Worm (Caenorhabditis elegans) whole organism, young adult: ENCODE results near the gene grd-3.

Experiments
- B0336.3 ChIP-seq: fragments of 200-800 bp; sonication (Bioruptor generic); IDR thresholded peaks from 2 replicates; pipeline ENCODE4 v1.3.6; 2022; ENCODE audit warnings: missing genetic modification characterization, missing compliant biosample characterization
- D2030.7 ChIP-seq: fragments of 200-800 bp; sonication (Bioruptor generic); IDR thresholded peaks from 2 replicates; pipeline ENCODE4 v1.3.6; 2022; ENCODE audit warnings: missing genetic modification reagents, missing genetic modification characterization, missing compliant biosample characterization
- F33H1.4 ChIP-seq: fragments of 200-800 bp; sonication (Bioruptor generic); IDR thresholded peaks from 2 replicates; pipeline ENCODE4 v1.3.6; 2022; ENCODE audit warnings: missing genetic modification reagents, missing genetic modification characterization, missing compliant biosample characterization
- F39B2.1 ChIP-seq: fragments of 200-800 bp; sonication (Bioruptor generic); IDR thresholded peaks from 2 replicates; pipeline ENCODE4 v1.3.6; 2022; ENCODE audit warnings: missing genetic modification reagents, missing genetic modification characterization, missing compliant biosample characterization
- F49E8.2 ChIP-seq: sonication (generic microtip); optimal IDR thresholded peaks from 3 replicates; lab custom pipeline; 2017; ENCODE audit warnings: missing genetic modification characterization, mild to moderate bottlenecking, missing compliant biosample characterization, antibody characterized with exemption, moderate library complexity; ENCODE audit not compliant: insufficient read depth
- F57C9.4 ChIP-seq: sonication (generic microtip); optimal IDR thresholded peaks from 2 replicates; lab custom pipeline; 2017; ENCODE audit warnings: mild to moderate bottlenecking, missing genetic modification characterization, missing compliant biosample characterization
- K11D2.4 ChIP-seq: fragments of 200-800 bp; sonication (Bioruptor generic); IDR thresholded peaks from 2 replicates; pipeline ENCODE4 v1.3.6; 2022; ENCODE audit warnings: missing genetic modification reagents, missing genetic modification characterization, missing compliant biosample characterization
- K12H6.12 ChIP-seq: fragments of 200-800 bp; sonication (Bioruptor generic); optimal IDR thresholded peaks from 2 replicates; lab custom pipeline; 2018; ENCODE audit warnings: mild to moderate bottlenecking, missing genetic modification characterization, missing compliant biosample characterization
- T26A5.8 ChIP-seq: sonication (generic microtip); optimal IDR thresholded peaks from 2 replicates; lab custom pipeline; 2016; ENCODE audit warnings: missing genetic modification characterization, missing compliant biosample characterization
- aptf-2 ChIP-seq: fragments of 200-800 bp; sonication (Bioruptor generic); conservative IDR thresholded peaks from 2 replicates; pipeline ENCODE4 v1.3.6; 2022; ENCODE audit warnings: missing genetic modification reagents, missing genetic modification characterization, missing compliant biosample characterization
- atf-7 ChIP-seq: sonication (generic microtip); optimal IDR thresholded peaks from 2 replicates; lab custom pipeline; 2017; ENCODE audit warnings: mild to moderate bottlenecking, missing genetic modification characterization, missing compliant biosample characterization
- attf-3 ChIP-seq: fragments of 200-800 bp; sonication (Bioruptor generic); conservative IDR thresholded peaks from 2 replicates; pipeline ENCODE4 v1.3.6; 2022; ENCODE audit warnings: missing genetic modification reagents, missing genetic modification characterization, missing compliant biosample characterization
- cebp-1 ChIP-seq, 2 experiments: fragments of 200-800 bp in 1 of 2; sonication (Bioruptor generic) in 1 of 2; sonication (generic microtip) in 1 of 2; IDR thresholded peaks in 1 of 2; optimal IDR thresholded peaks in 1 of 2; 2 replicates each; pipeline versions ENCODE4 v1.3.6 to Lab custom; 2017 to 2022; ENCODE audit warnings: missing compliant biosample characterization in 2 of 2, missing genetic modification characterization in 2 of 2, mild to moderate bottlenecking in 1 of 2, missing genetic modification reagents in 1 of 2, moderate library complexity in 1 of 2
- ceh-27 ChIP-seq: fragments of 200-800 bp; sonication (Bioruptor generic); optimal IDR thresholded peaks from 2 replicates; lab custom pipeline; 2018; ENCODE audit warnings: mild to moderate bottlenecking, missing genetic modification characterization, moderate library complexity, missing compliant biosample characterization
- ceh-40 ChIP-seq: fragments of 200-800 bp; sonication (Bioruptor generic); IDR thresholded peaks from 2 replicates; pipeline ENCODE4 v1.3.6; 2022; ENCODE audit warnings: missing genetic modification characterization, missing compliant biosample characterization
- dox-1 ChIP-seq: fragments of 200-800 bp; sonication (Bioruptor generic); IDR thresholded peaks from 2 replicates; pipeline ENCODE4 v1.3.6; 2022; ENCODE audit warnings: missing genetic modification reagents, missing genetic modification characterization, missing compliant biosample characterization
- dpl-1 ChIP-seq: fragments of 150-350 bp; optimal IDR thresholded peaks from 2 replicates; lab custom pipeline; 2014; ENCODE audit warnings: missing biosample characterization, missing genetic modification reagents, missing genetic modification characterization
- egl-18 ChIP-seq: fragments of 200-800 bp; sonication (Bioruptor generic); IDR thresholded peaks from 2 replicates; pipeline ENCODE4 v1.3.6; 2022; ENCODE audit warnings: missing genetic modification reagents, missing genetic modification characterization, missing compliant biosample characterization
- fkh-3 ChIP-seq: sonication (generic microtip); optimal IDR thresholded peaks from 2 replicates; lab custom pipeline; 2016; ENCODE audit warnings: mild to moderate bottlenecking, missing genetic modification characterization, missing compliant biosample characterization
- gei-17 ChIP-seq: fragments of 200-800 bp; sonication (Bioruptor generic); optimal IDR thresholded peaks from 2 replicates; lab custom pipeline; 2018; ENCODE audit warnings: mild to moderate bottlenecking, missing genetic modification characterization, missing compliant biosample characterization
- him-1 ChIP-seq: sonication (generic microtip); optimal IDR thresholded peaks from 2 replicates; lab custom pipeline; 2016; ENCODE audit warnings: missing genotype, missing genetic modification reagents, missing genetic modification characterization, missing compliant biosample characterization
- hmg-20 ChIP-seq: fragments of 200-800 bp; sonication (Bioruptor generic); IDR thresholded peaks from 2 replicates; pipeline ENCODE4 v1.3.6; 2022; ENCODE audit warnings: missing genetic modification reagents, missing genetic modification characterization, missing compliant biosample characterization
- lin-35 ChIP-seq, 3 experiments: fragments of 150-350 bp in 2 of 3; sonication (generic microtip) in 1 of 3; optimal IDR thresholded peaks; 2 replicates each; lab custom pipeline; 2014 to 2018; ENCODE audit warnings: missing biosample characterization in 3 of 3, missing genetic modification characterization in 3 of 3, missing genetic modification reagents in 3 of 3
- lin-54 ChIP-seq: fragments of 200-800 bp; sonication (Bioruptor generic); optimal IDR thresholded peaks from 2 replicates; lab custom pipeline; 2018; ENCODE audit warnings: mild to moderate bottlenecking, missing genetic modification characterization, missing compliant biosample characterization
- lsl-1 ChIP-seq: fragments of 200-800 bp; sonication (Bioruptor generic); optimal IDR thresholded peaks from 2 replicates; lab custom pipeline; 2018; ENCODE audit warnings: mild to moderate bottlenecking, missing genetic modification characterization, moderate library complexity, missing compliant biosample characterization
- madf-8 ChIP-seq: fragments of 200-800 bp; sonication (Bioruptor generic); conservative IDR thresholded peaks from 2 replicates; pipeline ENCODE4 v1.3.6; 2022; ENCODE audit warnings: missing genetic modification reagents, missing genetic modification characterization, missing compliant biosample characterization
- mes-4 ChIP-seq: sonication (generic microtip); optimal IDR thresholded peaks from 2 replicates; lab custom pipeline; 2016; ENCODE audit warnings: missing genotype, missing genetic modification characterization, missing compliant biosample characterization
- nhr-90 ChIP-seq: sonication (generic microtip); optimal IDR thresholded peaks from 2 replicates; lab custom pipeline; 2016; ENCODE audit warnings: missing genotype, mild to moderate bottlenecking, missing genetic modification characterization, missing compliant biosample characterization
- pbrm-1 ChIP-seq: fragments of 200-800 bp; sonication (Bioruptor generic); IDR thresholded peaks from 2 replicates; pipeline ENCODE4 v1.3.6; 2022; ENCODE audit warnings: missing genetic modification reagents, missing genetic modification characterization, missing compliant biosample characterization
- rec-8 ChIP-seq, 2 experiments: sonication (generic microtip); optimal IDR thresholded peaks; 2 replicates each; lab custom pipeline; 2016; ENCODE audit warnings: mild to moderate bottlenecking in 2 of 2, missing genetic modification characterization in 2 of 2, missing genetic modification reagents in 2 of 2, missing genotype in 2 of 2, missing biosample characterization in 1 of 2, missing compliant biosample characterization in 1 of 2, moderate library complexity in 1 of 2
- rpc-1 ChIP-seq, 2 experiments: fragments of 150-350 bp in 1 of 2; sonication (generic microtip) in 1 of 2; optimal IDR thresholded peaks; 2 replicates each; lab custom pipeline; 2014 to 2018; ENCODE audit warnings: missing biosample characterization in 1 of 2, missing genetic modification characterization in 1 of 2, missing genetic modification reagents in 1 of 2, missing genotype in 1 of 2
- somi-1 ChIP-seq: fragments of 200-800 bp; sonication (Bioruptor generic); optimal IDR thresholded peaks from 2 replicates; lab custom pipeline; 2018; ENCODE audit warnings: mild to moderate bottlenecking, missing genetic modification characterization, missing compliant biosample characterization
- sptf-2 ChIP-seq: fragments of 200-800 bp; sonication (Bioruptor generic); optimal IDR thresholded peaks from 2 replicates; lab custom pipeline; 2018; ENCODE audit warnings: mild to moderate bottlenecking, missing genetic modification characterization, missing compliant biosample characterization
- unc-62 ChIP-seq: fragments of 150-350 bp; optimal IDR thresholded peaks from 2 replicates; lab custom pipeline; 2014; ENCODE audit warnings: missing biosample characterization, missing genetic modification reagents, missing genetic modification characterization
- ztf-18 ChIP-seq: sonication (generic microtip); optimal IDR thresholded peaks from 2 replicates; lab custom pipeline; 2016; ENCODE audit warnings: missing genotype, mild to moderate bottlenecking, missing genetic modification characterization, missing compliant biosample characterization
- ztf-26 ChIP-seq: sonication (generic microtip); optimal IDR thresholded peaks from 2 replicates; lab custom pipeline; 2017; ENCODE audit warnings: missing genetic modification characterization, missing compliant biosample characterization
- ztf-3 ChIP-seq: fragments of 200-800 bp; sonication (Bioruptor generic); optimal IDR thresholded peaks from 2 replicates; lab custom pipeline; 2018; ENCODE audit warnings: mild to moderate bottlenecking, missing genetic modification characterization, missing compliant biosample characterization
- ztf-6 ChIP-seq: fragments of 200-800 bp; sonication (Bioruptor generic); IDR thresholded peaks from 2 replicates; pipeline ENCODE4 v1.3.6; 2022; ENCODE audit warnings: missing genetic modification reagents, missing genetic modification characterization, missing compliant biosample characterization

The grd-3 gene

DNA sequence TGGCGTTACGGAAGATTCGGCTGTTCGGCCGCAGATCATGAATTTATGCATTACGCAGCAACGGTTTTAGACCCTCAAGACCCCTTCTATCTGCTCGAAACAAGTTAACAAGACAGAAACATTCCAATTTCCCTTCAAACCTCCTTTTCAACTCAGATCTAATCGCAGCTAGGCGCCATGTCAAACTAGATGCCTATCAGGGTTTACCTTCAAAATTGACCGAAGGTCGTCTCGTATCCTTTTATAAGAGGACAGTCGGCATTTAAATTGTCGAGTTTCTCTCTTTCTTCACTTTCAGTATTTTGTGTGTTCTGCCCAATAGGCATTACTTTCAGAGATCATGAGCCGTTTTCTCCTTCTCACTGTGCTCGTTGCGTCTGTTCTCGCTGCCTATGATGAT, 1.4 kb upstream of the grd-3 start, which contains the start of gene grd-13:
Gene grd-13, plus strand, starts transcription at position 291 of the 400 bp plus-strand sequence.
- TF ChIP-seq mes-4 (no peak), gei-17 (GFP tag; lab: Kevin White, UChicago) (no peak), aptf-2 (GFP tag; lab: Robert Waterston, UW) (no peak), ztf-6 (no peak), ztf-3 (no peak), rpc-1 (optimal IDR thresholded peaks at IDR 0.05; lab: Kevin White, UChicago) (no peak), rpc-1 (tag; optimal IDR thresholded peaks at IDR 0.05; lab: Kevin White, UChicago) (no peak), cebp-1 (GFP tag; IDR thresholded peaks at IDR 0.05; lab: Robert Waterston, UW) (no peak), cebp-1 (tag; optimal IDR thresholded peaks at IDR 0.05; lab: Kevin White, UChicago) (no peak), D2030.7 (GFP tag; lab: Robert Waterston, UW) (no peak), F33H1.4 (GFP tag; lab: Robert Waterston, UW) (no peak), ceh-27 (no peak), sptf-2 (GFP tag; lab: Kevin White, UChicago) (no peak), unc-62 (GFP tag; lab: Kevin White, UChicago) (no peak), dpl-1 (GFP tag; lab: Kevin White, UChicago) (no peak)

DNA sequence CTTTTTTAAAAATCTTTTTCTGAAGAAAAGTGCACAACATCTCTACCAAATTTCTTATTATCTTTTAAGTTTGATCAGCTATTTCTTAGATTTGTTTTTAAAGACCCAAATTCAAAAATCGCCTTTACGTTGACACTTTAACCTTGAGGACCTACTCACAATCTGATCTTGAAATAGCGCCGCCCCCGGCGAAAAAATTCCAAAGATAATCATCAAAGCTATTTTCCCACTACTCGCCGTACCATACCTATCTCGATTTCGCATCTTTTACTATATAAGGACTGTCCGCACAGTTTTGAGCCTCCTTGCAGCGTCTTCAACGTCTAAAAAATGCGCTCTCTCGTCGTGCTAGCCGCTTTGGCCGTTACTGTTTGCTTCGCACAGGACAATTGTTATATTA, 1.4 kb downstream of the grd-3 start, which contains the start of gene grd-10:
Gene grd-10, plus strand, starts transcription at position 208 of the 400 bp plus-strand sequence.
- TF ChIP-seq pbrm-1 (GFP tag; lab: Robert Waterston, UW) (no peak), F57C9.4 (tag; lab: Kevin White, UChicago) (no peak), dpl-1 (GFP tag; lab: Kevin White, UChicago) (no peak), rec-8 (tag; optimal IDR thresholded peaks at IDR 0.05; lab: Kevin White, UChicago) (no peak), madf-8 (GFP tag; lab: Robert Waterston, UW) (no peak), F39B2.1 (GFP tag; lab: Robert Waterston, UW) (no peak), lsl-1 (GFP tag; lab: Kevin White, UChicago) (no peak), atf-7 (tag; lab: Kevin White, UChicago) (no peak), T26A5.8 (tag; lab: Kevin White, UChicago) (no peak)

DNA sequence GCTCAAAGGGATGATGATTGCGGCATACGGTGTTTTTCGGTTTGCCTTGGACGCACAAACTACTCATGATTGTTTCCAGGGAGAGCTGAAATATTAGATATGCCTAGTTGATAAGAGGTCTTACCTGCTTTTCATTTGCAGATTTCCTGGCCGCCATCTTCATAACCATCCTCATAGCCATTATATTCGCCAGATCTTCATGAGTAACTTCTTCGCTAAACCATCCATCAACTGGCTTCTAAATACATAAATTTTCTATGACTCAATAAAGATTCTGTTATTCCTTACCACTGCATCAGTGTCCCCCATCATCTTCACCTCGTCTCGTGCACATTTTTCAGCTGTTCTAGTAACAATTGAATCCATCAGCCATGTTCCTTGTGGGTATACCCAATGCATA, 3.1 kb downstream of the grd-3 start:
- TF ChIP-seq F49E8.2 (tag; lab: Kevin White, UChicago) (no peak), fkh-3 (tag; lab: Kevin White, UChicago) (no peak), rpc-1 (optimal IDR thresholded peaks at IDR 0.05; lab: Kevin White, UChicago) (no peak), rpc-1 (tag; optimal IDR thresholded peaks at IDR 0.05; lab: Kevin White, UChicago) (no peak), him-1 (no peak), B0336.3 (no peak), attf-3 (GFP tag; lab: Robert Waterston, UW) (no peak), ceh-40 (no peak), egl-18 (GFP tag; lab: Robert Waterston, UW) (no peak), K11D2.4 (GFP tag; lab: Robert Waterston, UW) (no peak), ztf-26 (tag; lab: Kevin White, UChicago) (no peak), somi-1 (GFP tag; lab: Kevin White, UChicago) (no peak), lin-54 (GFP tag; lab: Kevin White, UChicago) (no peak), K12H6.12 (tag; lab: Kevin White, UChicago) (no peak), lin-35 (GFP tag; optimal IDR thresholded peaks at IDR 0.05; lab: Kevin White, UChicago) (no peak), dox-1 (GFP tag; lab: Robert Waterston, UW) (no peak), hmg-20 (GFP tag; lab: Robert Waterston, UW) (no peak), nhr-90 (tag; lab: Kevin White, UChicago) (no peak), T26A5.8 (tag; lab: Kevin White, UChicago) (no peak), ztf-18 (tag; lab: Kevin White, UChicago) (no peak)
- TF ChIP-seq, all 124 proteins: peak for 0
